Fruit fly (Drosophila melanogaster): ENCODE data around the gene Mics1.

Mics1 gene

DNA sequence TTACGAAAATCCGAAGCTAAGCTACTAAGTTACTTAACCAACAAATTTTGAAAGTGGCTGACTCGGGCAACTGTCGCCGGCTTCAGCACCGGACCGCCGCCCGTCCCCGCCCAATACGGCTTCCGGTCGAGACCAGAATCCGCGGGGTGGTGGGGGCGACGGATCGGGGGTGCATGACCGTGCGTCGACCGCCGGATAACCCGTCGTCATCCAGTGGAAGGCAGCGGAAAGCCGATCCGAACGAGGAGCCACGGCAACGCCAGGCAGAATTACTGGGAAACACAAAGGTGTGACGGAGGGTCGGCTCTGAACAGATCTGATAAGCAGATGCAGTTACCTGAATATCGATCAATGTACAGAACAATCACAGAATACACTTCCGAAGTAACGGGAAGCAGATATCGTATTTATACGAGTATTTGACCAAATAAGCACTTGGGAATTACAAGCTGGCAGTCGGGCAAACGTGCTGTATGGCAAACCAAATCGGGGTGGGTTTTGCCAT lies 27.5 kb downstream of the Mics1 start:
- TF ChIP-seq CG17801 (GFP tag; optimal IDR thresholded peaks at IDR 0.05; ENCODE audit: partially characterized antibody) = peak; percentile 81

DNA sequence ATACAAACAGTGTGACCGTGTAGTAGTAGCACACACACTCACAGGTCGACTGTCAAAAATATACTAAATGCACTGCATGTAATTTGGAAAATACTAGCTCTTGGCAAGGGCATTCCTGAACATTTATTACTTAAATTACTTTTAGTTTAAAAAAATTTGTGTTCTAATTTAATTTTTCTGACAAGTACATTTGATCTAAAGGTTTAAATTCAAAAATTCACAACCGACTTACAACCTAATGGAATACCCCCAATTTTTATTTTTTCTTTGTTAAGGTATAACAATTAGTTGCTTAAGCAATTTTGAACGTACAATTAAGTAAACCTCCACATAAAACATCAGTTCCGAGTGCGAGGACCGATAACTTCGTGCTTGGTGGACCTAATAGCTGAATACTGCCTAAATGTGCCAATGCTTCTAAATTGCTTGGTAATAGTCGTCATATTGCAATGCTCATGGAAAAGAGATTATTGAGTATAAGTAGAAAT lies 28.4 kb downstream of the Mics1 start, which contains the start of gene CG1142:
Gene CG1142 (minus strand): TSS at position 15 of the 488 bp plus-strand sequence.
- peak; percentile 99 for TF ChIP-seq CG17801 (GFP tag; optimal IDR thresholded peaks at IDR 0.05; ENCODE audit: partially characterized antibody)

DNA sequence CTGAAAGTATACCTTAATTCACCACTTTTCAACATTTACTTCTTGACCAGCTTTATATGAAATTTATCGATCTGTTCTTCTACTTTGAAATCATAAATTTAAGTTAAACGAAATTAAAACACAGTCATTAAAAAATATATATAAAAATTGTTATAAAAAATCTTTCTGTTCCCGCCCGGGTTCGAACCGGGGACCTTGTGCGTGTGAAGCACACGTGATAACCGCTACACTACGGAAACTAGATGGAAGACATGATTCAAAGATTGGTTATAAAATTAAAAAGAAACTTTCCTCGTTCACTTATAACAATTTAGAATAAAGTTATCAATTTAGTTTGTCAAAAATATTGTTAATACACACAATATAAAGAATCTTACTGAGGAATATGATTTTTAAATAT lies 30.3 kb downstream of the Mics1 start:
- no peak for TF ChIP-seq CG17801 (GFP tag; optimal IDR thresholded peaks at IDR 0.05; ENCODE audit: partially characterized antibody)
